Worm (Caenorhabditis elegans) whole organism, L4/young adult: Measurements from ENCODE around the gene gst-41.
"Not testable (repeated sequence)": the region's sequence is repeated elsewhere in the genome, so short reads cannot be mapped to it uniquely, and the experiment has no call there.

Source experiments
- W03F9.2 ChIP-seq: fragments of 150-350 bp; optimal IDR thresholded peaks from 2 replicates; lab custom pipeline; 2014; ENCODE audit warnings: missing biosample characterization, missing genetic modification characterization
- dao-5 ChIP-seq: sonication (generic microtip); optimal IDR thresholded peaks from 2 replicates; lab custom pipeline; 2016; ENCODE audit warnings: missing genotype, missing genetic modification characterization, moderate library complexity, missing compliant biosample characterization
- him-1 ChIP-seq: sonication (generic microtip); optimal IDR thresholded peaks from 2 replicates; lab custom pipeline; 2016; ENCODE audit warnings: missing genotype, missing genetic modification reagents, missing genetic modification characterization, missing compliant biosample characterization

Gene gst-41

DNA sequence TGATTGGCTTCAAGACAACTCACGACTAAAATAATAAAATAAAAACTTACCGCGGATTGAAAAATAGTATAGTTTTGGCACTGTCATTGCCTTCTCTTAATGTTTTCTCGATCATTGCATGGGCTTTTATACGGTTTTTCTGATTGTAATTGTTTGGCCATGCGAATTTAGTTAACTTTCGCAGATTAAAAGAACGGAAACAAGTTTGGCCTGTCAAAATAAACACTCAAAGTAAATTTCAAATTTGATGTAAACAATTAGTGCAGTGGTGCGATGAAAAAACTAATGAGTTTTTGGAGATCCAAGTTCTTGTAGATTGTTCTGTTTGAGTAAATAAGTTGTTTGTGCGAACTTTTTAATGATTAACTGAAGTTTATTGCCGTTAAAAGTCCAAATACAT, at the start of gene gst-41:
TSS of gene gst-41 (minus strand) at position 101 of the 400 bp plus-strand sequence.
- TF ChIP-seq W03F9.2, result no peak
- TF ChIP-seq dao-5 (tag; lab: Kevin White, UChicago), result no peak
- no peak for TF ChIP-seq him-1

DNA sequence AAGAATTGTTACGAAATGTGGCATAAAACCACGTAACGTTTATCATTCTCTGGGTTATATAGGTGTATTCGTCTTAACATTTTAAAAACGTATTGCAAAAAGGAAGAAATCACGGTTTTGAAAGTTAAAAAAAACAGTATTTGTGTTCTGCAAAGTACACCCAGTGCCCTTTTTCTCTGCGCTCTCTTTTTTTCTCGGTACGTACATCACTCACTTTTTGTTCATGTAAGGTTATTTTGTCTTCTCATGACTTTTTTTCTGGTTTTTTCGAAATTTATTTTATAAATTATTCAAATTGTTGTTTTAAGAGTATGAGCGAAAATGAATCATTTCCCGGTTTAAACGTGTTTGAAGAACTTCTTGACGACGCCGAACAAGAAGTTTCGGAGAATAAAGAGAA, 47.9 kb upstream of the gst-41 start, which contains the start of gene F25E5.5:
TSS of gene F25E5.5 (plus strand) at position 301 of the 400 bp plus-strand sequence.
- TF ChIP-seq dao-5 (tag; lab: Kevin White, UChicago) (no peak), him-1 (no peak), W03F9.2 (no peak)

DNA sequence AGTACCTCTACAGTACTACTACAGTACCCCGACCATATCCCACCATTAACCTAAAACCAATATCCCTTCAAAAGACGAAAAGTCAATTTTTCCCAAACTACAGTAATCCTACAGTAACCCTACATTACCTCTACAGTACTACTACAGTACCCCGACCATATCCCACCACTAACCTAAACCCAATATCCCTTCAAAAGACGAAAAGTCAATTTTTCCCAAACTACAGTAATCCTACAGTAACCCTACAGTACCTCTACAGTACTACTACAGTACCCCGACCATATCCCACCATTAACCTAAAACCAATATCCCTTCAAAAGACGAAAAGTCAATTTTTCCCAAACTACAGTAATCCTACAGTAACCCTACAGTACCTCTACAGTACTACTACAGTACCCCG, 45.2 kb upstream of the gst-41 start, which contains the start of gene nhr-141:
TSS of gene nhr-141 (plus strand) at position 331 of the 400 bp plus-strand sequence.
- not testable (repeated sequence) for TF ChIP-seq dao-5 (tag; lab: Kevin White, UChicago); W03F9.2; him-1

DNA sequence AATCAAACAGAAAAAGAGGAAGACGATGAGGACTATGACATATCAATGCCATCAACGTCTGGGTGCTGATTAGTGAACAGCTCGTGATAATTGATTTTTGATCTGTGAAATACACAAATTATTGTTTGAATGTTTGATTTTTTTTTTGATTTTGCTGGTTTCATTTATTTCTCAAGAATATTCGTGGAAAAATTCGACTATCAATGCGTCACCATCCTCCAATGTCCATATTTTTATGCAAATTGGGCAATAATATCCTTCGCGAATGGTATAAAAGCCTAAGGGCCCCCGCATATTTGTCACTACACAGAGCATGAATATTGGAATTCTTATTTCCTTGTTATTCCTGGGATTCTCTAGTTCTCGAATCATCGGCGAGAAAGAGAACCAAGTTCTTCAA, 40.7 kb upstream of the gst-41 start, which contains the start of gene try-13:
TSS of gene try-13 (plus strand) at position 301 of the 400 bp plus-strand sequence.
- TF ChIP-seq W03F9.2 (no peak), dao-5 (tag; lab: Kevin White, UChicago) (no peak), him-1 (no peak)

DNA sequence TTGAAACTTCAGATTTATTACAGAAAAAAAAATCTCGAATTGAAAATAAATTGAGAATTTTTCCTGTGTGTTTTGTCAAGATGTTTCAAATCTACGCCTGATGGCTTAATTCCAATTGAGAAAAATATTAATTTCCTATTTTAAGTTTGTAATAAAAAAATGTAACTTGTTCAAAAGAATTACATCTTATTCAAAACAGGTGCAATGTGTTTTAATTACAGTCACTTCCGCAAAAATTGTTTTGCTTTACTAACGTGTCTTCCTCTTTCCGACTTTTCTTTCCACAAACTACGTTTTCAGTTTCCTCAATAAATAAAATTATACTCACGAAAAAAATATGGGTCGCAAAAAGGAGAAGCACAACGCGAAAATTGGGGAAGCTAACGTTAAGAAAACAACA, 38.9 kb upstream of the gst-41 start, which contains the start of gene F25E5.16:
TSS of gene F25E5.16 (plus strand) at position 301 of the 400 bp plus-strand sequence.
- TF ChIP-seq him-1 (no peak), W03F9.2 (no peak), dao-5 (tag; lab: Kevin White, UChicago) (no peak)

DNA sequence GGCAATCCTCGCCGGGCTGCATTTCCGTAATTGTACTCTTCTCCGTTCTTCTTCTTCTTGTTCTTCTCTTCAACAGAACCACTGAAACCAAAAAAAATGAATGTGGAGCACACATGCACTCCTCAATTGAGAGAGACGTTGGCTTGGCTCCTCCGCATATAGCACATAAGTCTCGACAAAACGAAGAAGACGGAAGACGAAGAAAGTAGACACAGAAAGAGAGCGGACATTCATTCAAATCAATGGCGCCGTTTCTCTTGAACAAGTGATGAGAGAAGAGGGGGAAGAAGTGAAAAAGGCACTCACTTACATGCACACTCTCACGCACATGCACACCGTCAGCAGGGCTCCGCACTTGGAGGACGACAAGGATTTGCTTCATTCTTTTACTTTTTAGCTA, 38.4 kb upstream of the gst-41 start, which contains the start of gene F25E5.9:
TSS of gene F25E5.9 (minus strand) at position 382 of the 400 bp plus-strand sequence.
- no peak for TF ChIP-seq him-1
- no peak for TF ChIP-seq dao-5 (tag; lab: Kevin White, UChicago)
- no peak for TF ChIP-seq W03F9.2

DNA sequence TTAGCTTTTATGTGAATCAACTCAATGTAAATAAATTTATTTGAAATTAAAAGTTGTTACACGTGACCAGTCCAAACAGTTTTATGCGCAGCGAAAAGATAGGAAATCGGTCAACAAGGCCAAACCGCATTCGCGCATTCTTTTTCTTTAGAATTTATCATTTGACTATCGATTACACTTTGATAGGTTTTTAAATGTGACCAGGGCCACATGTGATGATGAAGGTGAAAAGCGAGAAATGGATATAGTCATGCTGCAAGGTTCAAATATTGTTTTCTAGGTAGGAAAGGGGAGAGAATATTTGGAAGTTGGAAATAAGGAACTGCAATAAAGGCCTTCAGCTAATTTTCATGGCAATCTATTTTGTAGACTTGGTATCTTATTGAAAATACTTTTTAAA, 37.8 kb upstream of the gst-41 start:
- TF ChIP-seq W03F9.2 (no peak), dao-5 (tag; lab: Kevin White, UChicago) (no peak), him-1 (no peak)

DNA sequence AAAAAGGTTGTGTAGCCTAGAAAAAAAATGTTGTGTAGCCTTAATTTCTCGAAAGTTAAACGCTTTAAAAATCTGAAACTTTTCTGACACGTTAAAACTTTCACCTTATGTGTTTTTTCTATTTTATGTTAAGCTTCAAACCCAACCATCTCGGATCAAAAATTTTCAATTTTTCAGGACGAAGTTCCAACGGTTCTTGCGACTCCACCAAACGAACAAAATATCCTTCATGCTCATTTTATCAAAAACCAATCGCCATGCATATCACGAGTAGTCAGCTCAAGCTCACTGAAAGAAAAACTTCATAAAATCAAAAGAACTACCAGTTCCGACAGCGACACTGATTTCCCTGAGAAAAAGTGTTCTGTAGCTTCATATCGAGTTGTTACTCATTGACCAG, 37.4 kb upstream of the gst-41 start:
- TF ChIP-seq him-1, result no peak
- TF ChIP-seq dao-5 (tag; lab: Kevin White, UChicago), result no peak
- TF ChIP-seq W03F9.2, result no peak

DNA sequence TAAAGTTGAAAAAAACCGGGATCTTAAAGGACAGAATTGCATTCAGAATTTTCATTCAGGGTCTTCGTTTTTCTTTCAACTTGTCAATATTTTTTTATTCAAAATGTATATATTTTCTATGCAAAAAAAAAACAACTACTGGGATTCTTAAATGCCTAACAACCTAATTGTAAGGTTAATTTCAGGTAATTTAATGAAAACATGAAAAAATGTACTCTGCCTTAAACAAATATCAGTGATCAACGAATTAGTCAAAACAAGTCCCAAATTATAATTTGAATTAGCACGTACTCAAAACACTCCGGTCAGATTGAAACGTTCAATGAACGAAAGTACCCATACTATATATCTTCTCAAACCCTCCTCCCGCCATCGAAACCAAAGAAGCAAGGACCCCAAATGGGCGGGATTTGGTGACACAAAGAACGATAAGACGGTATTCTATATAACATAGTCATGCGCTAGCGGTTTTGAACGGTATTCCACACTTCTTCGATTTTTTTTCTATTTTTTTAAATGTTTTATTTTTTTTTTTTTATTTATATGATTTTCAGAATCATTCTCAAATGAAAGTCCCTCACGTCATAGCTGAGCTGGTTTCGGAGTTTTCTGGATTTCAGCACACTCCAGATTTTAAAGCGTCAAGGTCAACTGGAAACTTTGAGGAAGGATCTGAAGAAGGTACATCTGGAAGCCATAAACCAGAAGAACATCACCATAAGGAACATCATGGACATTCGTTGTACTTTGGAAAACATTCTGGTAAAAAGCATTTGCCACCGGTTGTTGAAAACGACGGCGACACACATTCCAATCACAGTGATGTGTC, 36.5 kb upstream of the gst-41 start, which contains the start of the genes ddo-2 and F25E5.8:
TSS of gene ddo-2 (minus strand) at position 330 of the 829 bp plus-strand sequence.
TSS of gene F25E5.8 (plus strand) at position 555 of the 829 bp plus-strand sequence.
- no peak for TF ChIP-seq him-1
- no peak for TF ChIP-seq W03F9.2
- TF ChIP-seq dao-5 (tag; lab: Kevin White, UChicago), result no peak

DNA sequence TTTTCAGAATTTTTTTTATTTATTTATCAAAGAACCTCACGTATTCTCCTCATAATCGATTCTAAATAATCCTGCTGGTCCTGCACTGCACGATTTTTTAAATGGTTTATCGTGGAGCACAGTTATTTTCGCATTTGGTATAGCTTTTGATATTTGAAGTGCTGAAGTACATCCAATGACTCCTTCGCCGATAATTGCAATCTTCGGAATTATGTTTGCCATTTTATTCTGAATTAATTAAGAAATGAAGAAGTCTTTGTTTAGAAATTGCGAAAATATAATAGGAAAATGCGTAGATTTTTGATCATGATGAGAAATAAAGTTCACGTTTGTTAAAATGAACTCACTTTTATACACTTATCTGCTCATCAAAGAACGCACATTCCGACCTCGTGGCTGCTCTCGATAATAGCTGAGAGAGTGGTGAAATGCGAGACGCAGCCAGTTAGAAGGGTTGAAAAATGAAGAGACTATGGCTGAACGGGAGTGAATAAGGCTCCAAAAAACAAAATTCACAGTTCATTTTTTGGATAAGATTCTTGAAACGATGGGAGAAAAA, 35.8 kb upstream of the gst-41 start:
- TF ChIP-seq W03F9.2 (peak; percentile 0), him-1 (no peak)

DNA sequence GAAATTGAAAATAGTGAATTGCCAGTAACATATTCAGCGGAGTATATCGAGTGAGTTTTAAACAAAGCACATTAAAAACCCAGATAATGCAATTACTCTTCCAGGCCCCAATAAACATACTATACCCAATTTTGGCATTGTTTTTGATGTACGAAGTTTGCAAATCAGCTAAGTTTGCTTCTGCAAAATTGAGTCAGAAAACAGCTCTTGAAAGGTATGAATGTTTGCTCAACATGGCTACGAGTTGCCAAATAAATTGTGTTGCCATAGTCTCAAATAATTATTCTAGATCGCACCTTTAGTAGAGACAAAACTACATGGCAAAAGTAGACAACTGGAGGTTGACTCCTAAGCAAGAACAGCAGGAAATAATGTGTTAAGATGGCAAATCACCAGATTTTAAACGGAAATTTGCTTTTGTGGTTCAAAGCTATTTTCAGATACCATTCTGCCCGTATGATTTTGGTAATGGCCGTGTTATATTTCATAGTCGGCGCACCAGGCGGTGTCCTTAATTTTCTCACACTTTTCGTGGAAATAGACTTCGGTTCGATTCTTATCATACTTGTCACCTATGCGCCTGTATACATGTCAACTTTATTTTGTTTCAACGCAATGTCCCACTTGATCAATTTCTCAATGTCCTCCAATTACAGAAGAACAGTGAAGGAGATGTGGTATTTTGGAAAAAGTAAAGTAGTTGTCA, 33.5 kb upstream of the gst-41 start:
- TF ChIP-seq him-1 (no peak), W03F9.2 (no peak), dao-5 (tag; lab: Kevin White, UChicago) (no peak)

DNA sequence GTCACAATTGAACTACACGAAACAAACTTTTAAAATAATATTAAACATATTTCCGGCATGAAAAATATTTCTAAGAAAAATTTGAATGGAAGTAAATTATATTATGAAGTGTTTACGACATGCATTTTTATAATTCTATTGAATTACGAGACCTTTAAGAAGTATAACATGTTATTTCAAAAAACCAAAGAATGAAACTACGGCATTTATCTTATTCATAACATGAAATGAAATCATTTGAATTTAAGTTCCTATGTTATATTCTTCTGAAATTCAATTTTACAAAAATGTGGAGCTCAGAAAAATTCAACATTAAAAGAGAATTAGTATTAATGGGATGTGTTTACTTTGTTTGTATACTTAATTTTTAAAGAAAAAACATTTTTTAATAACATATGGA, 31.9 kb upstream of the gst-41 start, which contains the start of gene srw-71:
TSS of gene srw-71 (minus strand) at position 101 of the 400 bp plus-strand sequence.
- TF ChIP-seq dao-5 (tag; lab: Kevin White, UChicago) (no peak), W03F9.2 (no peak), him-1 (no peak)

DNA sequence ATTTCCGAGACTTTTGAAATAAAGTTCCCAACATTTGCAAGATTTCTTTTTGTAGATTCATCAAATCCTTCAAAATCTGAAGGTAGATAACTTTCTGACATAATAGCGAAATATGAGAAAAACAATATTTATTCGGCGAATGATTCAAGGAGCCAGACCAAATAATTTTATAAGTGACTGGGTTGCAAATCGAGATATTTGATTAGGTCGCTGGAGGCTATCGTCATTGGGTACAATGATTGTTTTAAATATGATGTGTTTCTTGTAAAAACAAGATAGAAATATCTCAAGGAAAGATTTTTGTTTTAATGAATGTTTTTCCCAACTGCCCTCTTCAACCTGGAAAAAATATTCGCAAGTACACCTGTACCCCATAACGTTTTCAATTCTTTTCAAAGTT, 29.8 kb upstream of the gst-41 start, which contains the start of gene srw-69:
TSS of gene srw-69 (minus strand) at position 101 of the 400 bp plus-strand sequence.
- TF ChIP-seq W03F9.2, result no peak
- TF ChIP-seq dao-5 (tag; lab: Kevin White, UChicago), result no peak
- TF ChIP-seq him-1, result no peak

DNA sequence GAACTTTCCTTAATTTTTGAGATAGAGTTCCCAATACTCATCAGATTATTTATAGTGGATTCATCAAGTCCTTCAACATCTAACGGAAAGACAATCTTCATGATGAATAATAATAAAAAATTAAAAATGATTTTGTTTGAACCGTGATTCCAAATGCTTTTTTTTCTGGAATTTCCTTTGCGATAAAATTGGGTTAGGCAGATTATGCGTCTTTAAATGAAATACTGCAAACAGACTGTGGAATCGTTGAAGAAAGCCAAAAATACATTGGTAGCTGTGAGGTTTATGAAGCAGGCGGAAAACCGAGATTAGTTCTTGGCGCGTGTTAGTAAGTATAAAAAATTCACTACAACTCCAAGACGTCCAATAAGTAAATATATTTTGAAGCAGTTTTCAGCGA, 27.5 kb upstream of the gst-41 start, which contains the start of gene srw-68:
TSS of gene srw-68 (minus strand) at position 101 of the 400 bp plus-strand sequence.
- no peak for TF ChIP-seq dao-5 (tag; lab: Kevin White, UChicago)
- TF ChIP-seq W03F9.2, result no peak
- TF ChIP-seq him-1, result no peak
